Fruit fly (Drosophila melanogaster) S2 (cell line): ENCODE results near the gene CG14313.

Experiments used
- CG8478 ChIP-seq: fragments of >200 bp; optimal IDR thresholded peaks from 2 replicates; lab custom pipeline; 2018
- CTCF ChIP-seq, 2 experiments: fragments of >200 bp; optimal IDR thresholded peaks; 2 replicates each; lab custom pipeline; 2018

dm6 chr3R:18232187-18232586 is 40.4 kb upstream of the CG14313 start:
- TF ChIP-seq CG8478: no peak
- TF ChIP-seq CTCF (optimal IDR thresholded peaks at IDR 0.05; lab: Kevin White, UChicago): no peak
